Fruit fly (Drosophila melanogaster) whole organism, embryonic: ENCODE measurements around the gene Cyp4ac3.
A peak's percentile ranks its signal among the peaks of the same experiment; 100 is the strongest.

Experiments
- Adf1 ChIP-seq: fragments of 200-800 bp; sonication (Bioruptor generic); IDR thresholded peaks from 2 replicates; pipeline ENCODE4 v1.3.6; 2022; ENCODE audit warnings: missing biosample characterization, missing genetic modification characterization
- Antp ChIP-seq: fragments of 200-800 bp; sonication (Bioruptor generic); optimal IDR thresholded peaks from 3 replicates; lab custom pipeline; 2016; ENCODE audit warnings: missing biosample characterization, missing genetic modification characterization
- Atf3 ChIP-seq: fragments of 200-800 bp; sonication (Bioruptor generic); optimal IDR thresholded peaks from 3 replicates; lab custom pipeline; 2016; ENCODE audit warnings: missing biosample characterization, missing genetic modification characterization
- CG1024 ChIP-seq: fragments of 200-800 bp; sonication (Bioruptor generic); IDR thresholded peaks from 2 replicates; pipeline ENCODE4 v1.3.6; 2022; ENCODE audit warnings: missing biosample characterization, missing genetic modification characterization
- CG11723 ChIP-seq: fragments of 200-800 bp; sonication (Bioruptor generic); optimal IDR thresholded peaks from 2 replicates; lab custom pipeline; 2017; ENCODE audit warnings: missing biosample characterization, mild to moderate bottlenecking, missing genetic modification characterization
- CG12299 ChIP-seq: fragments of 200-800 bp; sonication (Bioruptor generic); optimal IDR thresholded peaks from 2 replicates; lab custom pipeline; 2018; ENCODE audit warnings: missing biosample characterization, mild to moderate bottlenecking, missing genetic modification characterization
- CG12659 ChIP-seq: fragments of 200-800 bp; sonication (Bioruptor generic); optimal IDR thresholded peaks from 3 replicates; lab custom pipeline; 2017; ENCODE audit warnings: mild to moderate bottlenecking, missing biosample characterization, missing genetic modification reagents, missing genetic modification characterization
- CG13775 ChIP-seq: fragments of 200-800 bp; sonication (Bioruptor generic); optimal IDR thresholded peaks from 3 replicates; lab custom pipeline; 2017; ENCODE audit warnings: missing biosample characterization, mild to moderate bottlenecking, missing genetic modification characterization
- CG15601 ChIP-seq: fragments of 200-800 bp; sonication (Bioruptor generic); optimal IDR thresholded peaks from 3 replicates; lab custom pipeline; 2019; ENCODE audit warnings: missing biosample characterization, mild to moderate bottlenecking, missing genetic modification characterization, moderate library complexity
- CG17568 ChIP-seq: fragments of 200-800 bp; sonication (Bioruptor generic); optimal IDR thresholded peaks from 2 replicates; lab custom pipeline; 2018; ENCODE audit warnings: missing biosample characterization, mild to moderate bottlenecking, missing genetic modification characterization, moderate library complexity
- CG2120 ChIP-seq: fragments of 200-800 bp; sonication (Bioruptor generic); optimal IDR thresholded peaks from 3 replicates; lab custom pipeline; 2016; ENCODE audit warnings: missing biosample characterization, missing genetic modification characterization
- CG33213 ChIP-seq: fragments of 200-800 bp; sonication (Bioruptor generic); optimal IDR thresholded peaks from 3 replicates; lab custom pipeline; 2016; ENCODE audit warnings: missing biosample characterization, missing genetic modification characterization
- CG3407 ChIP-seq: fragments of 200-800 bp; sonication (Bioruptor generic); optimal IDR thresholded peaks from 2 replicates; lab custom pipeline; 2018; ENCODE audit warnings: missing biosample characterization, mild to moderate bottlenecking, missing genetic modification characterization
- CG34376 ChIP-seq: fragments of 200-800 bp; sonication (Bioruptor generic); optimal IDR thresholded peaks from 2 replicates; lab custom pipeline; 2018; ENCODE audit warnings: missing biosample characterization, mild to moderate bottlenecking, missing genetic modification characterization
- CG4282 ChIP-seq: fragments of 200-800 bp; sonication (Bioruptor generic); optimal IDR thresholded peaks from 2 replicates; lab custom pipeline; 2016; ENCODE audit warnings: missing biosample characterization, missing genetic modification characterization
- CG4328 ChIP-seq: fragments of 200-800 bp; sonication (Bioruptor generic); optimal IDR thresholded peaks from 3 replicates; lab custom pipeline; 2017; ENCODE audit warnings: missing biosample characterization, missing genetic modification reagents, missing genetic modification characterization
- CG7963 ChIP-seq: fragments of 200-800 bp; sonication (Bioruptor generic); IDR thresholded peaks from 3 replicates; pipeline ENCODE4 v1.3.6; 2022; ENCODE audit warnings: missing biosample characterization, missing genetic modification characterization; ENCODE audit not compliant: partially characterized antibody
- CG8478 ChIP-seq: fragments of >200 bp; optimal IDR thresholded peaks from 2 replicates; lab custom pipeline; 2018
- CG8944 ChIP-seq: fragments of 200-800 bp; sonication (Bioruptor generic); optimal IDR thresholded peaks from 3 replicates; lab custom pipeline; 2016; ENCODE audit warnings: missing biosample characterization, missing genetic modification characterization
- CoRest ChIP-seq: fragments of 200-800 bp; sonication (Bioruptor generic); optimal IDR thresholded peaks from 3 replicates; lab custom pipeline; 2018; ENCODE audit warnings: missing biosample characterization, mild to moderate bottlenecking, missing genetic modification characterization, moderate library complexity
- ERR ChIP-seq: fragments of 200-800 bp; sonication (Bioruptor generic); optimal IDR thresholded peaks from 2 replicates; lab custom pipeline; 2016; ENCODE audit warnings: missing biosample characterization, missing genetic modification characterization
- Ets97D ChIP-seq: fragments of 200-800 bp; sonication (Bioruptor generic); optimal IDR thresholded peaks from 3 replicates; lab custom pipeline; 2016; ENCODE audit warnings: missing biosample characterization, missing genetic modification characterization
- HHEX ChIP-seq: fragments of 200-800 bp; sonication (Bioruptor generic); optimal IDR thresholded peaks from 3 replicates; lab custom pipeline; 2017; ENCODE audit warnings: missing biosample characterization, mild to moderate bottlenecking, missing genetic modification characterization, missing genetic modification reagents
- HmgD ChIP-seq: fragments of 200-800 bp; sonication (Bioruptor generic); optimal IDR thresholded peaks from 3 replicates; lab custom pipeline; 2016; ENCODE audit warnings: missing biosample characterization, missing genetic modification characterization
- Hmr ChIP-seq: fragments of 200-800 bp; sonication (Bioruptor generic); optimal IDR thresholded peaks from 3 replicates; lab custom pipeline; 2017; ENCODE audit warnings: mild to moderate bottlenecking, missing biosample characterization, missing genetic modification reagents, missing genetic modification characterization
- Hmx ChIP-seq: fragments of 200-800 bp; sonication (Bioruptor generic); optimal IDR thresholded peaks from 2 replicates; lab custom pipeline; 2016; ENCODE audit warnings: missing biosample characterization, missing genetic modification characterization
- Mad ChIP-seq: fragments of 200-800 bp; sonication (Bioruptor generic); optimal IDR thresholded peaks from 2 replicates; lab custom pipeline; 2016; ENCODE audit warnings: missing biosample characterization, missing genetic modification characterization
- Side ChIP-seq: fragments of 200-800 bp; sonication (Bioruptor generic); optimal IDR thresholded peaks from 2 replicates; lab custom pipeline; 2016; ENCODE audit warnings: missing biosample characterization, missing genetic modification characterization
- Sox100B ChIP-seq: fragments of 200-800 bp; sonication (Bioruptor generic); optimal IDR thresholded peaks from 3 replicates; lab custom pipeline; 2018; ENCODE audit warnings: missing biosample characterization, mild to moderate bottlenecking, missing genetic modification characterization
- Xbp1 ChIP-seq: fragments of 200-800 bp; sonication (Bioruptor generic); optimal IDR thresholded peaks from 3 replicates; lab custom pipeline; 2016; ENCODE audit warnings: missing biosample characterization, mild to moderate bottlenecking, missing genetic modification characterization
- al ChIP-seq: fragments of 200-800 bp; sonication (Bioruptor generic); IDR thresholded peaks from 2 replicates; pipeline ENCODE4 v1.3.6; 2022; ENCODE audit warnings: missing biosample characterization, missing genetic modification characterization
- amos ChIP-seq: fragments of 200-800 bp; sonication (Bioruptor generic); IDR thresholded peaks from 2 replicates; pipeline ENCODE4 v1.3.6; 2022; ENCODE audit warnings: missing biosample characterization, missing genetic modification characterization; ENCODE audit not compliant: partially characterized antibody
- br ChIP-seq: fragments of >200 bp; optimal IDR thresholded peaks from 2 replicates; lab custom pipeline; 2017
- bsh ChIP-seq, 2 experiments: fragments of 200-800 bp; sonication (Bioruptor generic); optimal IDR thresholded peaks; 2 replicates each; lab custom pipeline; 2017 to 2018; ENCODE audit warnings: mild to moderate bottlenecking in 2 of 2, missing biosample characterization in 2 of 2, missing genetic modification characterization in 2 of 2, moderate library complexity in 1 of 2
- cas ChIP-seq: fragments of 200-800 bp; sonication (Bioruptor generic); IDR thresholded peaks from 2 replicates; pipeline ENCODE4 v1.3.6; 2022; ENCODE audit warnings: missing biosample characterization, missing genetic modification characterization
- crol ChIP-seq: fragments of 200-800 bp; sonication (Bioruptor generic); IDR thresholded peaks from 2 replicates; pipeline ENCODE4 v1.3.6; 2022; ENCODE audit warnings: missing biosample characterization, missing genetic modification characterization
- fd96Cb ChIP-seq: fragments of 200-800 bp; sonication (Bioruptor generic); optimal IDR thresholded peaks from 2 replicates; lab custom pipeline; 2018; ENCODE audit warnings: missing biosample characterization, mild to moderate bottlenecking, missing genetic modification characterization, moderate library complexity
- ham ChIP-seq: fragments of 200-800 bp; sonication (Bioruptor generic); IDR thresholded peaks from 2 replicates; pipeline ENCODE4 v1.3.6; 2022; ENCODE audit warnings: missing biosample characterization, missing genetic modification characterization
- jigr1 ChIP-seq: fragments of 200-800 bp; sonication (Bioruptor generic); IDR thresholded peaks from 3 replicates; pipeline ENCODE4 v1.3.6; 2022; ENCODE audit warnings: missing biosample characterization, missing genetic modification characterization
- lmd ChIP-seq: fragments of 200-800 bp; sonication (Bioruptor generic); IDR thresholded peaks from 2 replicates; pipeline ENCODE4 v1.3.6; 2022; ENCODE audit warnings: missing biosample characterization, missing genetic modification characterization
- lola ChIP-seq, 3 experiments: fragments of >200 bp in 2 of 3; fragments of 200-800 bp in 1 of 3; sonication (Bioruptor generic) in 1 of 3; optimal IDR thresholded peaks; 2 replicates each; lab custom pipeline; 2017 to 2019; ENCODE audit warnings: missing biosample characterization in 3 of 3, missing genetic modification characterization in 3 of 3, mild to moderate bottlenecking in 1 of 3, moderate library complexity in 1 of 3
- odd ChIP-seq: fragments of 200-800 bp; sonication (Bioruptor generic); optimal IDR thresholded peaks from 2 replicates; lab custom pipeline; 2017; ENCODE audit warnings: missing biosample characterization, mild to moderate bottlenecking, missing genetic modification characterization
- ranshi ChIP-seq: fragments of 200-800 bp; sonication (Bioruptor generic); IDR thresholded peaks from 2 replicates; pipeline ENCODE4 v1.3.6; 2022; ENCODE audit warnings: missing biosample characterization, missing genetic modification characterization
- sim ChIP-seq: fragments of 200-800 bp; sonication (Bioruptor generic); IDR thresholded peaks from 2 replicates; pipeline ENCODE4 v1.3.6; 2022; ENCODE audit warnings: missing biosample characterization, missing genetic modification characterization
- stc ChIP-seq: fragments of 200-800 bp; sonication (Bioruptor generic); IDR thresholded peaks from 2 replicates; pipeline ENCODE4 v1.3.6; 2022; ENCODE audit warnings: missing biosample characterization, missing genetic modification characterization
- tna ChIP-seq: fragments of 200-800 bp; sonication (Bioruptor generic); IDR thresholded peaks from 2 replicates; pipeline ENCODE4 v1.3.6; 2022; ENCODE audit warnings: missing biosample characterization, missing genetic modification characterization; ENCODE audit not compliant: partially characterized antibody
- toy ChIP-seq: fragments of 200-800 bp; sonication (Bioruptor generic); IDR thresholded peaks from 2 replicates; pipeline ENCODE4 v1.3.6; 2022; ENCODE audit warnings: missing biosample characterization, missing genetic modification characterization
- ttk ChIP-seq: fragments of 200-800 bp; sonication (Bioruptor generic); IDR thresholded peaks from 2 replicates; pipeline ENCODE4 v2.1.2; 2022; ENCODE audit warnings: missing biosample characterization, missing genetic modification characterization
- twi ChIP-seq: fragments of 200-800 bp; optimal IDR thresholded peaks from 2 replicates; lab custom pipeline; 2019; ENCODE audit warnings: missing biosample characterization, mild to moderate bottlenecking, missing genetic modification characterization, moderate library complexity
- wor ChIP-seq: fragments of 200-800 bp; sonication (Bioruptor generic); IDR thresholded peaks from 2 replicates; pipeline ENCODE4 v1.3.6; 2022; ENCODE audit warnings: missing biosample characterization, missing genetic modification characterization
- z ChIP-seq: fragments of 200-800 bp; sonication (Bioruptor generic); IDR thresholded peaks from 3 replicates; pipeline ENCODE4 v1.3.6; 2022; ENCODE audit warnings: missing biosample characterization, missing genetic modification characterization

Gene Cyp4ac3

dm6 chr2L:5237899-5238566, 30.3 kb upstream of the Cyp4ac3 start (continued):
- TF ChIP-seq CG34376 (GFP tag; lab: Kevin White, UChicago) = no peak
- TF ChIP-seq Xbp1 (GFP tag; lab: Kevin White, UChicago) = peak; percentile 22
- TF ChIP-seq bsh (GFP tag; optimal IDR thresholded peaks at IDR 0.05; lab: Kevin White, UChicago) = peak in 1 of 2 experiments; percentile 90
- peak; percentile 62 for TF ChIP-seq lmd
- TF ChIP-seq fd96Cb (tag; lab: Kevin White, UChicago) = peak; percentile 76
- TF ChIP-seq tna (GFP tag; lab: Robert Waterston, UW) = no peak
- TF ChIP-seq Atf3 (GFP tag; lab: Kevin White, UChicago) = no peak
- no peak for TF ChIP-seq crol (GFP tag; lab: Robert Waterston, UW)
- no peak for TF ChIP-seq Adf1
- peak; percentile 60 for TF ChIP-seq CG13775 (GFP tag; lab: Kevin White, UChicago)
- TF ChIP-seq twi (tag; lab: Kevin White, UChicago) = no peak
- no peak for TF ChIP-seq Hmr (GFP tag; lab: Kevin White, UChicago)
- TF ChIP-seq CG4328 (GFP tag; lab: Kevin White, UChicago) = no peak
- TF ChIP-seq jigr1 (GFP tag; lab: Robert Waterston, UW) = no peak
- no peak for TF ChIP-seq HmgD
- TF ChIP-seq z (GFP tag; lab: Robert Waterston, UW) = no peak
- TF ChIP-seq br (lab: Kevin White, UChicago) = no peak
- no peak; the same call in 1 of the 2 replicates for TF ChIP-seq ttk
- peak; percentile 79 for TF ChIP-seq CoRest (tag; lab: Kevin White, UChicago)
- TF ChIP-seq Hmx = no peak
- TF ChIP-seq CG3407 (GFP tag; lab: Kevin White, UChicago) = peak; percentile 65
- TF ChIP-seq lola (GFP tag; optimal IDR thresholded peaks at IDR 0.05; lab: Kevin White, UChicago) = peak in 1 of 3 experiments; percentile 92
- TF ChIP-seq Mad (GFP tag; lab: Kevin White, UChicago) = no peak
- TF ChIP-seq CG7963 (GFP tag; lab: Robert Waterston, UW) = no peak
- TF ChIP-seq ranshi (GFP tag; lab: Robert Waterston, UW) = 0 out of 2 replicates have a peak, but pooled peaks have one; percentile 34
- no peak for TF ChIP-seq HHEX (GFP tag; lab: Kevin White, UChicago)
- TF ChIP-seq toy (GFP tag; lab: Robert Waterston, UW) = no peak
- no peak for TF ChIP-seq CG12299 (tag; lab: Kevin White, UChicago)
- no peak for TF ChIP-seq al (GFP tag; lab: Robert Waterston, UW)
- 0 out of 2 replicates have a peak, but pooled peaks have one; percentile 43 for TF ChIP-seq sim (GFP tag; lab: Robert Waterston, UW)
- no peak for TF ChIP-seq ERR (GFP tag; lab: Kevin White, UChicago)
- peak; percentile 6 for TF ChIP-seq odd (GFP tag; lab: Kevin White, UChicago)
- no peak for TF ChIP-seq ham (GFP tag; lab: Robert Waterston, UW)
- peak; percentile 81 for TF ChIP-seq CG15601 (tag; lab: Kevin White, UChicago)
- TF ChIP-seq cas = no peak
- TF ChIP-seq CG2120 (GFP tag; lab: Kevin White, UChicago) = no peak
- TF ChIP-seq CG17568 (GFP tag; lab: Kevin White, UChicago) = no peak
- peak; percentile 33 for TF ChIP-seq CG12659
- no peak for TF ChIP-seq Antp
- no peak for TF ChIP-seq Side (GFP tag; lab: Kevin White, UChicago)
- no peak for TF ChIP-seq CG33213 (GFP tag; lab: Kevin White, UChicago)
- TF ChIP-seq amos (GFP tag; lab: Robert Waterston, UW) = no peak
- TF ChIP-seq CG11723 (GFP tag; lab: Kevin White, UChicago) = peak; percentile 18
- no peak for TF ChIP-seq Ets97D
- no peak for TF ChIP-seq wor (GFP tag; lab: Robert Waterston, UW)
- TF ChIP-seq CG1024 (GFP tag; lab: Robert Waterston, UW) = 0 out of 2 replicates have a peak, but pooled peaks have one; percentile 19
- TF ChIP-seq CG4282 (GFP tag; lab: Kevin White, UChicago) = no peak
- TF ChIP-seq CG8944 (GFP tag; lab: Kevin White, UChicago) = no peak
- peak; percentile 78 for TF ChIP-seq Sox100B (GFP tag; lab: Kevin White, UChicago)
- no peak for TF ChIP-seq stc (GFP tag; lab: Robert Waterston, UW)
- no peak for TF ChIP-seq CG8478
